Worm (Caenorhabditis elegans): ENCODE measurements around the gene T26A5.2.

- TF ChIP-seq ztf-11 (tag; optimal IDR thresholded peaks at IDR 0.05) (no peak), nhr-237 (tag; optimal IDR thresholded peaks at IDR 0.05) (peak; percentile 2), lin-13 (tag; optimal IDR thresholded peaks at IDR 0.05) (no peak), elt-3 (tag; optimal IDR thresholded peaks at IDR 0.05) (no peak), ces-1 (GFP tag; optimal IDR thresholded peaks at IDR 0.05) (peak; percentile 37), unc-62 (GFP tag; optimal IDR thresholded peaks at IDR 0.05) (no peak), nhr-76 (tag; optimal IDR thresholded peaks at IDR 0.05) (no peak), cnd-1 (tag; optimal IDR thresholded peaks at IDR 0.05) (no peak), ham-2 (GFP tag; optimal IDR thresholded peaks at IDR 0.05) (no peak), snpc-4 (tag; optimal IDR thresholded peaks at IDR 0.05) (no peak), lin-32 (GFP tag; optimal IDR thresholded peaks at IDR 0.05) (no peak), sptf-1 (tag; optimal IDR thresholded peaks at IDR 0.05) (no peak), tbx-8 (GFP tag; optimal IDR thresholded peaks at IDR 0.05) (no peak)
Observed at ce11 chrIII:6488916-6489315, 21.8 kb downstream of the T26A5.2 start.
